Fruit fly (Drosophila melanogaster): ENCODE data around the gene CG31546.

CG31546 gene

DNA sequence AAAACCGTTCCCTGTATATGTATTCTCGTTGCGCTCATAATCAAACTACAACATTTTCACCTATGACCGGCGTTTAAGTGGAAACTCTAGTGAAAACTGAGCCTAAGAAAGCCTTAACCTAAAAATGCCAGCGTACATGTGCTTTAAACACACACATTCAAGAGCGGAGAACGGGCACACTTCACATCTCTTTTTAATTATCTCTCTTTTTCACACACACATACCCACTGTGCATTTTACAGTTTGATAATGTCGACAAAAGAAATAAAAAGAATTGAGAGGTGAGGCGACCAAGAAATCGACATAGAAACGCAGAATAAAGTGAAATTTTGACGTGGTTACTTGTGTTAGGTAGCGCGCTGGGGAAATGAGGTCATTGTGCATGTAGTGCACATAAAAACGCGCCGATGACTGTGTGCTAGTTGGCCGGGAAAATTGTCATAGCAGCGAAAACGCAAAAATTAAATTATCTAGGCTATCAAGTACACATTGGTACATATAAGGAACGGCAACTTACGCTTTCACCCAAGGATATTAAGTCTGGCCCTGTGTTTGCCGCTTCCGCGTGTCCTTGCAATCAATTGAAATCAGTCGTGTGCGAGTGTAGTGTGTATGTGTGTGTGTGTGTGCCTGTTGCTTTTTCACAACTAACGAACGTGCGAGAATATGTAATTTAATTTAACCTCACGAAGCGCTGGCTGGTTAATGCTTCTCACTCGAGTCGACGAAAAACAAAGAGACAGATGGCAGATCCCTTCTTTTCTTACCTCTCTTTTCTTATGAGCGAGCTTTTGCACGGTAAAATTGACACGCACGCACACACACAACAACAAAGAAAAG, 35.7 kb downstream of the CG31546 start (continued):
- TF ChIP-seq CG1024 (GFP tag; IDR thresholded peaks at IDR 0.05) (no peak), Vsx1 (GFP tag; optimal IDR thresholded peaks at IDR 0.05) (no peak), CG30020 (tag; optimal IDR thresholded peaks at IDR 0.05) (peak; percentile 13), CG31224 (GFP tag; IDR thresholded peaks at IDR 0.05) (no peak), yki (optimal IDR thresholded peaks at IDR 0.05) (no peak), GATAe (GFP tag; conservative IDR thresholded peaks at IDR 0.05) (no peak), mam (GFP tag; optimal IDR thresholded peaks at IDR 0.05) (no peak), wek (GFP tag; optimal IDR thresholded peaks at IDR 0.05) (no peak), tx (GFP tag; optimal IDR thresholded peaks at IDR 0.05) (no peak), sens-2 (GFP tag; IDR thresholded peaks at IDR 0.05) (no peak), tna (GFP tag; IDR thresholded peaks at IDR 0.05; ENCODE audit: partially characterized antibody) (no peak), hth (optimal IDR thresholded peaks at IDR 0.05) (no peak), D (optimal IDR thresholded peaks at IDR 0.05) (peak; percentile 78), D (GFP tag; optimal IDR thresholded peaks at IDR 0.05) (no peak), H2.0 (GFP tag; IDR thresholded peaks at IDR 0.05) (no peak), stwl (tag; optimal IDR thresholded peaks at IDR 0.05) (peak; percentile 21), HmgZ (tag; optimal IDR thresholded peaks at IDR 0.05) (peak; percentile 13), peb (GFP tag; IDR thresholded peaks at IDR 0.05) (no peak), CG18011 (GFP tag; optimal IDR thresholded peaks at IDR 0.05) (no peak), E2f2 (GFP tag; IDR thresholded peaks at IDR 0.05) (no peak), oc (tag; optimal IDR thresholded peaks at IDR 0.05) (no peak), shn (GFP tag; optimal IDR thresholded peaks at IDR 0.05) (no peak), lilli (GFP tag; optimal IDR thresholded peaks at IDR 0.05) (peak; percentile 10), Ssrp (tag; optimal IDR thresholded peaks at IDR 0.05) (no peak), CG5953 (GFP tag; IDR thresholded peaks at IDR 0.05) (no peak), CG9797 (GFP tag; optimal IDR thresholded peaks at IDR 0.05) (peak; percentile 62), Elba2 (GFP tag; optimal IDR thresholded peaks at IDR 0.05) (no peak), CG15514 (GFP tag; optimal IDR thresholded peaks at IDR 0.05) (no peak), Hmr (GFP tag; optimal IDR thresholded peaks at IDR 0.05) (no peak), CG10274 (GFP tag; optimal IDR thresholded peaks at IDR 0.05) (no peak), Fer1 (GFP tag; optimal IDR thresholded peaks at IDR 0.05) (no peak), phol (tag; optimal IDR thresholded peaks at IDR 0.05) (peak; percentile 22), CG10209 (GFP tag; optimal IDR thresholded peaks at IDR 0.05) (no peak), BtbVII (GFP tag; optimal IDR thresholded peaks at IDR 0.05) (no peak), Atf3 (GFP tag; optimal IDR thresholded peaks at IDR 0.05) (no peak), vfl (GFP tag; optimal IDR thresholded peaks at IDR 0.05) (no peak), pita (GFP tag; optimal IDR thresholded peaks at IDR 0.05) (no peak), CG2129 (GFP tag; IDR thresholded peaks at IDR 0.05; ENCODE audit: partially characterized antibody) (no peak), CG3163 (GFP tag; optimal IDR thresholded peaks at IDR 0.05) (peak; percentile 13), CG12769 (tag; optimal IDR thresholded peaks at IDR 0.05) (peak; percentile 24), CG10462 (GFP tag; optimal IDR thresholded peaks at IDR 0.05) (no peak), gt (GFP tag; IDR thresholded peaks at IDR 0.05) (no peak), chif (GFP tag; optimal IDR thresholded peaks at IDR 0.05) (no peak), CG2116 (GFP tag; optimal IDR thresholded peaks at IDR 0.05) (no peak), zfh2 (GFP tag; optimal IDR thresholded peaks at IDR 0.05) (peak; percentile 9), lmd (GFP tag; IDR thresholded peaks at IDR 0.05) (no peak), CG6854 (GFP tag; optimal IDR thresholded peaks at IDR 0.05) (no peak), twi (tag; optimal IDR thresholded peaks at IDR 0.05) (peak; percentile 8), Hr51 (GFP tag; optimal IDR thresholded peaks at IDR 0.05) (no peak), CG4707 (GFP tag; optimal IDR thresholded peaks at IDR 0.05) (peak; percentile 65)
